Worm (Caenorhabditis elegans): ENCODE measurements around the gene pqn-42.

The pqn-42 gene

DNA sequence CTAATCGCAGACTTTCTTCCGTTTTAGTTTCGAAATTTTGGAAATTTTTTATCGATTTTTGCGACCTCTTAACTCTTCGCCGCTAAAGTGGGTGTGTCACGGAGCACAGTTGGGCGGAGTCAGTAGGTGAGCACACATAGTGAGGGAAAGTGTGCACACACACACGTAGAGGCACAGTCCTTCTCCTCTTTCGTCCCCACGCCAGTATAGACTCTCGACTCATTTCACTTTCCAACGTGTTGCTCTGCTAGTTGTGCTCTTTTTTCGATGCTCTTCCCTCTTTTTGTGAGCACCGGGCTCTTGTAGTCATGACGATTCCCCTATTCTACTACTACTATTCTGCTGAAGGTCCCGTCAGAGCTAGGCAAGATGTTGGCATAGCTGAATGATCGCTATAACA lies 6.3 kb downstream of the pqn-42 start (continued):
- TF ChIP-seq Y67H2A.10 (GFP tag; conservative IDR thresholded peaks at IDR 0.05): no peak
- TF ChIP-seq lsy-27 (tag; optimal IDR thresholded peaks at IDR 0.05; ENCODE audit: borderline replicate concordance, insufficient read depth): no peak
- TF ChIP-seq F22D6.2 (tag; optimal IDR thresholded peaks at IDR 0.05): no peak
- no peak for TF ChIP-seq mel-28 (tag; optimal IDR thresholded peaks at IDR 0.05; ENCODE audit: borderline replicate concordance)
- TF ChIP-seq rcor-1 (GFP tag; IDR thresholded peaks at IDR 0.05): no peak
- TF ChIP-seq ccch-3 (GFP tag; optimal IDR thresholded peaks at IDR 0.05): no peak
- no peak for TF ChIP-seq let-607 (tag; optimal IDR thresholded peaks at IDR 0.05)
- TF ChIP-seq hlh-26 (GFP tag; conservative IDR thresholded peaks at IDR 0.05): no peak
- no peak for TF ChIP-seq ceh-79 (tag; optimal IDR thresholded peaks at IDR 0.05)
- no peak for TF ChIP-seq madf-10 (tag; optimal IDR thresholded peaks at IDR 0.05)
- TF ChIP-seq aptf-3 (GFP tag; IDR thresholded peaks at IDR 0.05): no peak
- no peak for TF ChIP-seq mxl-1 (tag; optimal IDR thresholded peaks at IDR 0.05)
- TF ChIP-seq F52B5.7 (tag; optimal IDR thresholded peaks at IDR 0.05): no peak
- TF ChIP-seq attf-3 (GFP tag; conservative IDR thresholded peaks at IDR 0.05): no peak
- no peak for TF ChIP-seq ztf-18 (tag; optimal IDR thresholded peaks at IDR 0.05)
- TF ChIP-seq repo-1 (tag; optimal IDR thresholded peaks at IDR 0.05): no peak
- TF ChIP-seq sdz-38 (tag; optimal IDR thresholded peaks at IDR 0.05): no peak
- no peak for TF ChIP-seq ceh-100 (GFP tag; IDR thresholded peaks at IDR 0.05)
- no peak for TF ChIP-seq nhr-179 (tag; optimal IDR thresholded peaks at IDR 0.05)
- TF ChIP-seq chd-7 (tag; optimal IDR thresholded peaks at IDR 0.05): no peak
- TF ChIP-seq lin-40 (tag; optimal IDR thresholded peaks at IDR 0.05): no peak
- TF ChIP-seq ztf-25 (GFP tag; IDR thresholded peaks at IDR 0.05): no peak
- TF ChIP-seq dpl-1 (GFP tag; optimal IDR thresholded peaks at IDR 0.05): no peak
- TF ChIP-seq akir-1 (GFP tag; optimal IDR thresholded peaks at IDR 0.05): no peak

DNA sequence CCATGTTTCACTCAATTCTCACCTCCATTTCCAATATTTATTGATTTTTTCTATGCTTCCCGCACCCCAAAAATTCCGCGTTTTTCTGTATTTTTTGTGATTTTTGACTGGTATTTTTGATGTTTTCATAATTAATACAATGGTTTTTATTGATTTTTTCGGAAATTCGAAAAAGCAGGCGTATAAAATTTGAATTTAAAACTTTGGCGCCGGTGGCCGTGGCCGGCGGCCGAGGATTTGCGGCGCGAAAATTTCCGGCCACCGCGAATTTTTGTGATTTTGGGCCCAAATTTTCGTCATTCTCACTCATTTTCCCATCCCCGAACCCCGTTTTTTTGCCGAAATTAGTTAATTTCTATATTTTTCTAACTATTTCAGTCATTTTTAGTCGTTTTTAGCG lies 7.8 kb downstream of the pqn-42 start:
- TF ChIP-seq nfya-2 (GFP tag; IDR thresholded peaks at IDR 0.05) (no peak), K12H6.12 (tag; optimal IDR thresholded peaks at IDR 0.05) (peak; percentile 26), sdz-38 (tag; optimal IDR thresholded peaks at IDR 0.05) (no peak), ceh-58 (GFP tag; IDR thresholded peaks at IDR 0.05) (no peak), cebp-2 (GFP tag; IDR thresholded peaks at IDR 0.05) (no peak), lin-54 (GFP tag; optimal IDR thresholded peaks at IDR 0.05) (peak; percentile 95), mel-28 (tag; optimal IDR thresholded peaks at IDR 0.05; ENCODE audit: borderline replicate concordance) (no peak), F37B4.10 (GFP tag; IDR thresholded peaks at IDR 0.05) (no peak), tbp1 (GFP tag; optimal IDR thresholded peaks at IDR 0.05) (peak; percentile 63), ccch-3 (GFP tag; optimal IDR thresholded peaks at IDR 0.05) (no peak), ztf-22 (GFP tag; optimal IDR thresholded peaks at IDR 0.05) (no peak), T26A5.8 (tag; optimal IDR thresholded peaks at IDR 0.05) (no peak), gei-17 (GFP tag; optimal IDR thresholded peaks at IDR 0.05) (no peak), hrde-1 (tag; optimal IDR thresholded peaks at IDR 0.05; ENCODE audit: borderline replicate concordance) (peak; percentile 55), somi-1 (GFP tag; optimal IDR thresholded peaks at IDR 0.05) (peak; percentile 9), F33H1.4 (GFP tag; IDR thresholded peaks at IDR 0.05) (peak; percentile 75), snpc-1.1 (tag; optimal IDR thresholded peaks at IDR 0.05; ENCODE audit: insufficient read depth) (no peak), aptf-3 (GFP tag; IDR thresholded peaks at IDR 0.05) (no peak), attf-3 (GFP tag; conservative IDR thresholded peaks at IDR 0.05) (peak; percentile 61; the same call in 1 of the 2 replicates), pha-4 (tag; optimal IDR thresholded peaks at IDR 0.05) (no peak), tbx-9 (tag; optimal IDR thresholded peaks at IDR 0.05; ENCODE audit: borderline replicate concordance) (no peak), F23B12.7 (tag; optimal IDR thresholded peaks at IDR 0.05; ENCODE audit: insufficient read depth) (no peak), tlf-1 (GFP tag; optimal IDR thresholded peaks at IDR 0.05) (peak; percentile 74), Y79H2A.3 (GFP tag; conservative IDR thresholded peaks at IDR 0.05) (peak; percentile 91), B0336.3 (GFP tag; IDR thresholded peaks at IDR 0.05) (peak; percentile 91), B0035.1 (tag; optimal IDR thresholded peaks at IDR 0.05) (no peak), ztf-18 (tag; optimal IDR thresholded peaks at IDR 0.05) (no peak), snpc-1.3 (tag; optimal IDR thresholded peaks at IDR 0.05; ENCODE audit: insufficient read depth) (peak; percentile 34), ztf-3 (GFP tag; optimal IDR thresholded peaks at IDR 0.05) (no peak)

Data from whole organism, young adult.